Worm (Caenorhabditis elegans): ENCODE data around the gene F53H4.6.

- TF ChIP-seq snpc-4 (tag; optimal IDR thresholded peaks at IDR 0.05) = no peak
- no peak for TF ChIP-seq unc-130 (GFP tag; optimal IDR thresholded peaks at IDR 0.05)
- TF ChIP-seq unc-39 (tag; optimal IDR thresholded peaks at IDR 0.05) = no peak
- no peak for TF ChIP-seq nhr-76 (tag; optimal IDR thresholded peaks at IDR 0.05)
- no peak for TF ChIP-seq ces-1 (GFP tag; optimal IDR thresholded peaks at IDR 0.05)
- no peak for TF ChIP-seq lir-3 (tag; optimal IDR thresholded peaks at IDR 0.05)
- TF ChIP-seq lin-13 (GFP tag; optimal IDR thresholded peaks at IDR 0.05) = no peak
- no peak for TF ChIP-seq nhr-237 (tag; optimal IDR thresholded peaks at IDR 0.05)
- no peak for TF ChIP-seq lin-39 (tag; optimal IDR thresholded peaks at IDR 0.05)
- no peak for TF ChIP-seq unc-62 (GFP tag; optimal IDR thresholded peaks at IDR 0.05 in 1 of 2)
- TF ChIP-seq unc-62 (tag; optimal IDR thresholded peaks at IDR 0.05) = no peak
- no peak for TF ChIP-seq ama-1 (optimal IDR thresholded peaks at IDR 0.05)
- TF ChIP-seq ztf-11 (tag; optimal IDR thresholded peaks at IDR 0.05) = no peak
These were observed 16.1 kb downstream of the F53H4.6 start for ce11 chrX:15844330-15844729.
